Worm (Caenorhabditis elegans) whole organism, mixed stage, embryonic: ENCODE measurements around the gene ell-1.

Experiments
- ceh-83 ChIP-seq: fragments of 200-800 bp; sonication (Bioruptor generic); optimal IDR thresholded peaks from 2 replicates; lab custom pipeline; 2018; ENCODE audit warnings: mild to moderate bottlenecking, missing genetic modification characterization, missing compliant biosample characterization
- ces-1 ChIP-seq: fragments of 150-350 bp; optimal IDR thresholded peaks from 2 replicates; lab custom pipeline; 2014; ENCODE audit warnings: missing biosample characterization, missing genetic modification reagents, missing genetic modification characterization
- lin-13 ChIP-seq: fragments of 150-350 bp; optimal IDR thresholded peaks from 2 replicates; lab custom pipeline; 2014; ENCODE audit warnings: missing biosample characterization, missing genetic modification characterization
- nhr-12 ChIP-seq: fragments of 150-350 bp; optimal IDR thresholded peaks from 2 replicates; lab custom pipeline; 2014; ENCODE audit warnings: missing biosample characterization, missing genetic modification characterization
- nhr-28 ChIP-seq: fragments of 150-350 bp; optimal IDR thresholded peaks from 2 replicates; lab custom pipeline; 2014; ENCODE audit warnings: missing biosample characterization, missing genetic modification characterization
- nhr-76 ChIP-seq: sonication (generic microtip); optimal IDR thresholded peaks from 2 replicates; lab custom pipeline; 2017; ENCODE audit warnings: missing biosample characterization, missing genetic modification characterization
- sem-2 ChIP-seq: fragments of 200-800 bp; sonication (Bioruptor generic); optimal IDR thresholded peaks from 2 replicates; lab custom pipeline; 2018; ENCODE audit warnings: mild to moderate bottlenecking, missing genetic modification characterization, missing compliant biosample characterization
- unc-39 ChIP-seq: fragments of 150-350 bp; optimal IDR thresholded peaks from 2 replicates; lab custom pipeline; 2014; ENCODE audit warnings: missing biosample characterization, missing genetic modification characterization
- zip-8 ChIP-seq: fragments of 150-350 bp; optimal IDR thresholded peaks from 2 replicates; lab custom pipeline; 2014; ENCODE audit warnings: missing biosample characterization, missing genetic modification characterization
- ztf-11 ChIP-seq: fragments of 150-350 bp; optimal IDR thresholded peaks from 2 replicates; lab custom pipeline; 2014; ENCODE audit warnings: missing biosample characterization, missing genetic modification characterization

ell-1 gene

DNA sequence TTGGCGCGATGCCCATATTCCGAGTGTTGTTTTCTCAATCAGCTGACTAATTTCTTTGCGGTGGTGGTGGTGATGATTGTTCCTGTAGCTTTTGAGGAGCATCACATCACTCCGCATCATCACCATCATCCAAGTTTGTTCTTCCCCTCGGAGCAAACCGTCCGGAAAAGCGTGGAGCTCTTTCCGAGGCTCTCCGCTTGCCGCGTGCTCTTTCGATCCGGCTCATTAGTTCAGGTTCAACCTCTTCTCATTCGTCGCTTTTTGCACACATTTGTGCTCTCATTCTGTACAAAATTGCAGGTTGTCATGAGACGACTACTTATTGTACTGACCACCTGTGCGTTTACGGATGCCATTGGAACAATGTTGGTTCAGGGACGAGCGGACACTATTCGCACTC lies 71.0 kb downstream of the ell-1 start, which contains the start of gene M01H9.5:
Gene M01H9.5 (plus strand): TSS at position 301 of the 400 bp plus-strand sequence.
- TF ChIP-seq ztf-11 (tag; lab: Kevin White, UChicago) (no peak), nhr-12 (tag; lab: Kevin White, UChicago) (no peak), unc-39 (tag; lab: Kevin White, UChicago) (no peak), sem-2 (GFP tag; lab: Kevin White, UChicago) (no peak), ceh-83 (GFP tag; lab: Kevin White, UChicago) (no peak), zip-8 (tag; lab: Kevin White, UChicago) (no peak), ces-1 (GFP tag; lab: Kevin White, UChicago) (no peak), nhr-76 (tag; lab: Kevin White, UChicago) (no peak), nhr-28 (tag; lab: Kevin White, UChicago) (no peak), lin-13 (tag; lab: Kevin White, UChicago) (no peak)
- TF ChIP-seq, all 35 proteins: peak for 0
